Fruit fly (Drosophila melanogaster) whole organism, embryonic: ENCODE measurements around the gene CG14669.
A peak's percentile ranks its signal among the peaks of the same experiment; 100 is the strongest.

ENCODE experiments used
- Atf3 ChIP-seq: fragments of 200-800 bp; sonication (Bioruptor generic); optimal IDR thresholded peaks from 3 replicates; lab custom pipeline; 2016; ENCODE audit warnings: missing biosample characterization, missing genetic modification characterization
- BtbVII ChIP-seq: fragments of 200-800 bp; sonication (Bioruptor generic); optimal IDR thresholded peaks from 3 replicates; lab custom pipeline; 2017; ENCODE audit warnings: missing biosample characterization, mild to moderate bottlenecking, missing genetic modification characterization
- CG1024 ChIP-seq: fragments of 200-800 bp; sonication (Bioruptor generic); IDR thresholded peaks from 2 replicates; pipeline ENCODE4 v1.3.6; 2022; ENCODE audit warnings: missing biosample characterization, missing genetic modification characterization
- CG10543 ChIP-seq: fragments of 200-800 bp; sonication (Bioruptor generic); optimal IDR thresholded peaks from 3 replicates; lab custom pipeline; 2017; ENCODE audit warnings: missing biosample characterization, mild to moderate bottlenecking, missing genetic modification characterization, moderate library complexity
- CG12104 ChIP-seq: fragments of 200-800 bp; sonication (Bioruptor generic); optimal IDR thresholded peaks from 3 replicates; lab custom pipeline; 2016; ENCODE audit warnings: missing biosample characterization, missing genetic modification characterization
- CG12155 ChIP-seq: fragments of 200-800 bp; sonication (Bioruptor generic); optimal IDR thresholded peaks from 3 replicates; lab custom pipeline; 2016; ENCODE audit warnings: missing biosample characterization, missing genetic modification characterization
- CG13123 ChIP-seq: fragments of 200-800 bp; sonication (Bioruptor generic); optimal IDR thresholded peaks from 2 replicates; lab custom pipeline; 2016; ENCODE audit warnings: missing biosample characterization, missing genetic modification characterization
- CG17359 ChIP-seq: fragments of 200-800 bp; sonication (Bioruptor generic); optimal IDR thresholded peaks from 3 replicates; lab custom pipeline; 2018; ENCODE audit warnings: missing biosample characterization, mild to moderate bottlenecking, missing genetic modification characterization, moderate library complexity
- CG18764 ChIP-seq: fragments of 200-800 bp; sonication (Bioruptor generic); optimal IDR thresholded peaks from 3 replicates; lab custom pipeline; 2016; ENCODE audit warnings: missing biosample characterization, missing genetic modification characterization
- CG2202 ChIP-seq: fragments of 200-800 bp; sonication (Bioruptor generic); optimal IDR thresholded peaks from 2 replicates; lab custom pipeline; 2018; ENCODE audit warnings: missing biosample characterization, mild to moderate bottlenecking, missing genetic modification characterization
- CG3163 ChIP-seq: fragments of 200-800 bp; sonication (Bioruptor generic); optimal IDR thresholded peaks from 3 replicates; lab custom pipeline; 2016; ENCODE audit warnings: missing biosample characterization, missing genetic modification characterization
- CG5180 ChIP-seq: fragments of 200-800 bp; sonication (Bioruptor generic); optimal IDR thresholded peaks from 3 replicates; lab custom pipeline; 2017; ENCODE audit warnings: missing biosample characterization, missing genetic modification characterization, mild to moderate bottlenecking, moderate library complexity, missing genetic modification reagents
- CG5953 ChIP-seq: fragments of 200-800 bp; sonication (Bioruptor generic); IDR thresholded peaks from 2 replicates; pipeline ENCODE4 v1.3.6; 2022; ENCODE audit warnings: missing biosample characterization, missing genetic modification characterization
- CG6272 ChIP-seq: fragments of 200-800 bp; sonication (Bioruptor generic); IDR thresholded peaks from 2 replicates; pipeline ENCODE4 v1.3.6; 2022; ENCODE audit warnings: missing biosample characterization, missing genetic modification characterization
- CG7357 ChIP-seq: fragments of 200-800 bp; sonication (Bioruptor generic); IDR thresholded peaks from 3 replicates; pipeline ENCODE4 v1.3.6; 2022; ENCODE audit warnings: missing biosample characterization, missing genetic modification characterization
- CG9876 ChIP-seq: fragments of 200-800 bp; sonication (Bioruptor generic); optimal IDR thresholded peaks from 2 replicates; lab custom pipeline; 2016; ENCODE audit warnings: missing biosample characterization, missing genetic modification characterization
- Doc3 ChIP-seq: fragments of 200-800 bp; sonication (Bioruptor generic); IDR thresholded peaks from 3 replicates; pipeline ENCODE4 v1.3.6; 2022; ENCODE audit warnings: missing biosample characterization, missing genetic modification characterization; ENCODE audit not compliant: partially characterized antibody
- HHEX ChIP-seq: fragments of 200-800 bp; sonication (Bioruptor generic); optimal IDR thresholded peaks from 3 replicates; lab custom pipeline; 2017; ENCODE audit warnings: missing biosample characterization, mild to moderate bottlenecking, missing genetic modification characterization, missing genetic modification reagents
- HLH54F ChIP-seq: fragments of 200-800 bp; sonication (Bioruptor generic); optimal IDR thresholded peaks from 3 replicates; lab custom pipeline; 2016; ENCODE audit warnings: missing biosample characterization, missing genetic modification characterization
- Hr39 ChIP-seq: fragments of >200 bp; optimal IDR thresholded peaks from 2 replicates; lab custom pipeline; 2017
- MBD-R2 ChIP-seq: fragments of 200-800 bp; sonication (Bioruptor generic); IDR thresholded peaks from 2 replicates; pipeline ENCODE4 v1.3.6; 2022; ENCODE audit warnings: missing biosample characterization, missing genetic modification characterization
- Mrtf ChIP-seq: fragments of 200-800 bp; sonication (Bioruptor generic); IDR thresholded peaks from 3 replicates; pipeline ENCODE4 v1.3.6; 2022; ENCODE audit warnings: missing biosample characterization, missing genetic modification characterization
- NC2α ChIP-seq: fragments of 200-800 bp; sonication (Bioruptor generic); optimal IDR thresholded peaks from 2 replicates; lab custom pipeline; 2016; ENCODE audit warnings: missing biosample characterization, missing genetic modification characterization
- Oli ChIP-seq: fragments of 200-800 bp; sonication (Bioruptor generic); optimal IDR thresholded peaks from 2 replicates; lab custom pipeline; 2018; ENCODE audit warnings: missing biosample characterization, mild to moderate bottlenecking, missing genetic modification characterization, moderate library complexity
- Side ChIP-seq: fragments of 200-800 bp; sonication (Bioruptor generic); optimal IDR thresholded peaks from 2 replicates; lab custom pipeline; 2016; ENCODE audit warnings: missing biosample characterization, missing genetic modification characterization
- Tbp ChIP-seq: fragments of >200 bp; optimal IDR thresholded peaks from 2 replicates; lab custom pipeline; 2018; ENCODE audit warnings: missing biosample characterization, missing genetic modification characterization
- Xbp1 ChIP-seq: fragments of 200-800 bp; sonication (Bioruptor generic); optimal IDR thresholded peaks from 3 replicates; lab custom pipeline; 2016; ENCODE audit warnings: missing biosample characterization, mild to moderate bottlenecking, missing genetic modification characterization
- corto ChIP-seq: fragments of 200-800 bp; sonication (Bioruptor generic); optimal IDR thresholded peaks from 2 replicates; lab custom pipeline; 2016; ENCODE audit warnings: missing biosample characterization, mild to moderate bottlenecking, missing genetic modification characterization, moderate library complexity
- crol ChIP-seq: fragments of 200-800 bp; sonication (Bioruptor generic); IDR thresholded peaks from 2 replicates; pipeline ENCODE4 v1.3.6; 2022; ENCODE audit warnings: missing biosample characterization, missing genetic modification characterization
- disco-r ChIP-seq: fragments of 200-800 bp; sonication (Bioruptor generic); optimal IDR thresholded peaks from 2 replicates; lab custom pipeline; 2016; ENCODE audit warnings: missing biosample characterization, missing genetic modification characterization
- fd96Cb ChIP-seq: fragments of 200-800 bp; sonication (Bioruptor generic); optimal IDR thresholded peaks from 2 replicates; lab custom pipeline; 2018; ENCODE audit warnings: missing biosample characterization, mild to moderate bottlenecking, missing genetic modification characterization, moderate library complexity
- jing ChIP-seq: fragments of 200-800 bp; sonication (Bioruptor generic); optimal IDR thresholded peaks from 2 replicates; lab custom pipeline; 2018; ENCODE audit warnings: missing biosample characterization, mild to moderate bottlenecking, missing genetic modification characterization
- kah ChIP-seq: fragments of 200-800 bp; sonication (Bioruptor generic); optimal IDR thresholded peaks from 2 replicates; lab custom pipeline; 2018; ENCODE audit warnings: missing biosample characterization, mild to moderate bottlenecking, missing genetic modification characterization
- lab ChIP-seq: fragments of 200-800 bp; sonication (Bioruptor generic); optimal IDR thresholded peaks from 3 replicates; lab custom pipeline; 2017; ENCODE audit warnings: missing biosample characterization, missing genetic modification characterization, mild to moderate bottlenecking, moderate library complexity, missing genetic modification reagents
- mirr ChIP-seq: fragments of 200-800 bp; sonication (Bioruptor generic); optimal IDR thresholded peaks from 3 replicates; lab custom pipeline; 2018; ENCODE audit warnings: missing biosample characterization, mild to moderate bottlenecking, missing genetic modification characterization
- nerfin-2 ChIP-seq: fragments of 200-800 bp; sonication (Bioruptor generic); IDR thresholded peaks from 2 replicates; pipeline ENCODE4 v1.3.6; 2022; ENCODE audit warnings: missing biosample characterization, missing genetic modification characterization; ENCODE audit not compliant: partially characterized antibody
- oc ChIP-seq: fragments of 200-800 bp; sonication (Bioruptor generic); optimal IDR thresholded peaks from 2 replicates; lab custom pipeline; 2018; ENCODE audit warnings: missing biosample characterization, mild to moderate bottlenecking, missing genetic modification characterization, moderate library complexity
- p53 ChIP-seq: fragments of 200-800 bp; sonication (Bioruptor generic); optimal IDR thresholded peaks from 2 replicates; lab custom pipeline; 2016; ENCODE audit warnings: missing biosample characterization, missing genetic modification characterization
- pho ChIP-seq: fragments of 200-800 bp; sonication (Bioruptor generic); optimal IDR thresholded peaks from 2 replicates; lab custom pipeline; 2016; ENCODE audit warnings: missing biosample characterization, missing genetic modification characterization
- pnt ChIP-seq: fragments of 200-800 bp; sonication (Bioruptor generic); optimal IDR thresholded peaks from 3 replicates; lab custom pipeline; 2016; ENCODE audit warnings: missing biosample characterization, missing genetic modification characterization
- pros ChIP-seq: fragments of 200-800 bp; sonication (Bioruptor generic); optimal IDR thresholded peaks from 3 replicates; lab custom pipeline; 2019; ENCODE audit warnings: missing biosample characterization, mild to moderate bottlenecking, missing genetic modification characterization, moderate library complexity
- pzg ChIP-seq: fragments of 200-800 bp; sonication (Bioruptor generic); optimal IDR thresholded peaks from 3 replicates; lab custom pipeline; 2018; ENCODE audit warnings: missing biosample characterization, mild to moderate bottlenecking, missing genetic modification characterization, moderate library complexity
- scrt ChIP-seq: fragments of 200-800 bp; sonication (Bioruptor generic); optimal IDR thresholded peaks from 2 replicates; lab custom pipeline; 2018; ENCODE audit warnings: missing biosample characterization, mild to moderate bottlenecking, missing genetic modification characterization, moderate library complexity
- sens ChIP-seq: fragments of 200-800 bp; sonication (Bioruptor generic); peaks from one replicate; lab custom pipeline; 2016; ENCODE audit warnings: missing biosample characterization, missing genetic modification characterization
- sim ChIP-seq: fragments of 200-800 bp; sonication (Bioruptor generic); IDR thresholded peaks from 2 replicates; pipeline ENCODE4 v1.3.6; 2022; ENCODE audit warnings: missing biosample characterization, missing genetic modification characterization
- sisA ChIP-seq: fragments of 200-800 bp; sonication (Bioruptor generic); IDR thresholded peaks from 2 replicates; pipeline ENCODE4 v1.3.6; 2022; ENCODE audit warnings: missing biosample characterization, missing genetic modification characterization
- sna ChIP-seq: fragments of 200-800 bp; sonication (Bioruptor generic); IDR thresholded peaks from 2 replicates; pipeline ENCODE4 v1.3.6; 2022; ENCODE audit warnings: missing biosample characterization, missing genetic modification characterization; ENCODE audit not compliant: partially characterized antibody
- tgo ChIP-seq: fragments of 200-800 bp; sonication (Bioruptor generic); IDR thresholded peaks from 3 replicates; pipeline ENCODE4 v1.3.6; 2022; ENCODE audit warnings: missing biosample characterization, missing genetic modification characterization
- tup ChIP-seq: fragments of 200-800 bp; sonication (Bioruptor generic); optimal IDR thresholded peaks from 2 replicates; lab custom pipeline; 2016; ENCODE audit warnings: missing biosample characterization, mild to moderate bottlenecking, missing genetic modification characterization, moderate library complexity
- twi ChIP-seq: fragments of 200-800 bp; optimal IDR thresholded peaks from 2 replicates; lab custom pipeline; 2019; ENCODE audit warnings: missing biosample characterization, mild to moderate bottlenecking, missing genetic modification characterization, moderate library complexity
- zfh1 ChIP-seq: fragments of 200-800 bp; sonication (Bioruptor generic); IDR thresholded peaks from 3 replicates; pipeline ENCODE4 v1.3.6; 2022; ENCODE audit warnings: missing biosample characterization, missing genetic modification characterization

The CG14669 gene

DNA sequence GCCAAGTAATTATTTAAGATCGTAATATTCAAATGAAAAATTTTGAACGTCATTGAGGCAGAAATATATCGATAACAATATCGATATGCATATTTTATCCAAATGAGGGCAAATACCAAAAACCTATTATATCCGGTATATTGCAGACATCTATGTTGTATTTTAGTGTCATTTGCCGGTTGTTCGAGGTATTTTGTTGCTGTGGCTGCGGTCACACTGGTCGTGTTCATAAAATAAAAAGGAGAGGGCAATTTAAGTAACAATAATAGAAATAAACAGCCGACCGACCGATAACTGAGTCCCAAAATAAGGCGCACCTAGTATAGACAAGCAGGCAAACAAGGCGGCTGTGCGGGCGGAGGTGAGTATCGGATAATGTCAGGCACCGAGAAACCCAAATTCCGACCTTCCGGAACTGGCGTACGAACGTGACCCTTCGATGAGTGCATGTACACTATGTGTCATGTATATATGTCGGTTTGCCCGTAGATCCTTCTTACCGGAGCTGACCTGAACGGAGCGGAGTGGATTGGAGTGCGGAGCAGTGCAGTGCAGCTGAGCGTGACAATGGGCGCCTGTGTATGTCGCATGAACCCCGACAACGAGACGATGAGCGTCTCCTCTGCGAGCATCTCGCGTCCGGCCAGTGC lies 20.5 kb upstream of the CG14669 start, which contains the start of gene CG1172 (continued):
- TF ChIP-seq zfh1 (no peak), Tbp (GFP tag; lab: Kevin White, UChicago) (no peak), CG5953 (GFP tag; lab: Robert Waterston, UW) (no peak), fd96Cb (tag; lab: Kevin White, UChicago) (no peak), CG3163 (GFP tag; lab: Kevin White, UChicago) (no peak), lab (GFP tag; lab: Kevin White, UChicago) (no peak), CG17359 (tag; lab: Kevin White, UChicago) (no peak), tup (GFP tag; lab: Kevin White, UChicago) (no peak), p53 (GFP tag; lab: Kevin White, UChicago) (no peak), pnt (no peak), Hr39 (lab: Kevin White, UChicago) (no peak), pzg (GFP tag; lab: Kevin White, UChicago) (peak; percentile 88), MBD-R2 (GFP tag; lab: Robert Waterston, UW) (peak; percentile 59), nerfin-2 (GFP tag; lab: Robert Waterston, UW) (peak; percentile 14; the same call in 1 of the 2 replicates), CG7357 (GFP tag; lab: Robert Waterston, UW) (no peak), CG2202 (tag; lab: Kevin White, UChicago) (no peak), twi (tag; lab: Kevin White, UChicago) (no peak), CG10543 (GFP tag; lab: Kevin White, UChicago) (no peak), pros (GFP tag; lab: Kevin White, UChicago) (no peak), HHEX (GFP tag; lab: Kevin White, UChicago) (no peak), jing (GFP tag; lab: Kevin White, UChicago) (no peak), CG12155 (GFP tag; lab: Kevin White, UChicago) (no peak), sim (GFP tag; lab: Robert Waterston, UW) (no peak), Oli (tag; lab: Kevin White, UChicago) (no peak), CG1024 (no peak), BtbVII (no peak), Side (GFP tag; lab: Kevin White, UChicago) (no peak), sisA (GFP tag; lab: Robert Waterston, UW) (no peak), CG12104 (GFP tag; lab: Kevin White, UChicago) (no peak), CG9876 (GFP tag; lab: Kevin White, UChicago) (no peak), NC2α (no peak), mirr (GFP tag; lab: Kevin White, UChicago) (peak; percentile 7), crol (GFP tag; lab: Robert Waterston, UW) (no peak), Xbp1 (GFP tag; lab: Kevin White, UChicago) (no peak), Doc3 (GFP tag; lab: Robert Waterston, UW) (peak; percentile 66), Atf3 (GFP tag; lab: Kevin White, UChicago) (no peak), CG13123 (GFP tag; lab: Kevin White, UChicago) (no peak), sna (GFP tag; lab: Robert Waterston, UW) (peak; percentile 76), kah (GFP tag; lab: Kevin White, UChicago) (no peak), CG18764 (GFP tag; lab: Kevin White, UChicago) (no peak), tgo (no peak), pho (GFP tag; lab: Kevin White, UChicago) (no peak), scrt (GFP tag; lab: Kevin White, UChicago) (no peak), HLH54F (GFP tag; lab: Kevin White, UChicago) (no peak), oc (tag; lab: Kevin White, UChicago) (no peak), sens (GFP tag; lab: Kevin White, UChicago) (peak; percentile 28), disco-r (GFP tag; lab: Kevin White, UChicago) (no peak), CG6272 (GFP tag; lab: Robert Waterston, UW) (no peak), CG5180 (GFP tag; lab: Kevin White, UChicago) (no peak), Mrtf (GFP tag; lab: Robert Waterston, UW) (no peak), corto (GFP tag; lab: Kevin White, UChicago) (no peak)
